Worm (Caenorhabditis elegans): Measurements from ENCODE around the gene F44A2.5.

DNA sequence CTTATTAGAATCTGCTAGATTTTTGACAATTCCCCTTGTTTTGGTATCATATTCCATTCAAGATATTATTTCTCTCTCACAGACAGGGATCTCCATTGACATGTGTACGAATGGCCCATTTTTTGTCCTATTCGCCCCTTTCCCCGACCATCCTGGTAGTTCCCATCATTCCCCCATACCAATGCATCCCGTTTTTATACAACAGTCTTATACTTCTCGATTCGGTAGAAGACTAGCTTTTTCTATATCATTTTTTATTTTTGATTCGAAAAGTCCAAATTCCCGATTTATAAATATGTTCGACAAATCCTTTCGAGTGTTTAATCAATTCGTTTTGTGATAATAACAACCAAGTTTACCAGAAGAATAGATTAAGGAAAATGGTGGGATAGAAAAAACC lies 29.5 kb downstream of the F44A2.5 start:
- no peak for TF ChIP-seq unc-62 (GFP tag; optimal IDR thresholded peaks at IDR 0.05)
- no peak for TF ChIP-seq lin-13 (GFP tag; optimal IDR thresholded peaks at IDR 0.05)
- no peak for TF ChIP-seq jun-1 (tag; optimal IDR thresholded peaks at IDR 0.05)
- TF ChIP-seq aly-2 (tag; optimal IDR thresholded peaks at IDR 0.05) = no peak
- no peak for TF ChIP-seq nhr-11 (tag; optimal IDR thresholded peaks at IDR 0.05)
- TF ChIP-seq skn-1 (tag; optimal IDR thresholded peaks at IDR 0.05) = no peak
- TF ChIP-seq hpl-2 (GFP tag; optimal IDR thresholded peaks at IDR 0.05) = no peak
- no peak for TF ChIP-seq tlp-1 (tag; optimal IDR thresholded peaks at IDR 0.05)
- no peak for TF ChIP-seq nhr-77 (tag; optimal IDR thresholded peaks at IDR 0.05)
- no peak for TF ChIP-seq nhr-71 (tag; optimal IDR thresholded peaks at IDR 0.05)
- TF ChIP-seq blmp-1 (tag; optimal IDR thresholded peaks at IDR 0.05) = no peak
- TF ChIP-seq elt-3 (tag; optimal IDR thresholded peaks at IDR 0.05) = no peak
- TF ChIP-seq fkh-10 (GFP tag; optimal IDR thresholded peaks at IDR 0.05) = no peak
- TF ChIP-seq dpl-1 (GFP tag; optimal IDR thresholded peaks at IDR 0.05) = no peak
